Worm (Caenorhabditis elegans) whole organism, midembryonic: Measurements from ENCODE around the gene cld-1.

Source experiments
- T22C8.4 ChIP-seq: fragments of 200-800 bp; sonication (Bioruptor generic); IDR thresholded peaks from 2 replicates; pipeline ENCODE4 v1.3.6; 2022; ENCODE audit warnings: missing genetic modification characterization, missing compliant biosample characterization
- ref-1 ChIP-seq: fragments of 200-800 bp; sonication (Bioruptor generic); conservative IDR thresholded peaks from 2 replicates; pipeline ENCODE4 v1.3.6; 2022; ENCODE audit warnings: missing genetic modification reagents, missing genetic modification characterization, missing compliant biosample characterization

DNA sequence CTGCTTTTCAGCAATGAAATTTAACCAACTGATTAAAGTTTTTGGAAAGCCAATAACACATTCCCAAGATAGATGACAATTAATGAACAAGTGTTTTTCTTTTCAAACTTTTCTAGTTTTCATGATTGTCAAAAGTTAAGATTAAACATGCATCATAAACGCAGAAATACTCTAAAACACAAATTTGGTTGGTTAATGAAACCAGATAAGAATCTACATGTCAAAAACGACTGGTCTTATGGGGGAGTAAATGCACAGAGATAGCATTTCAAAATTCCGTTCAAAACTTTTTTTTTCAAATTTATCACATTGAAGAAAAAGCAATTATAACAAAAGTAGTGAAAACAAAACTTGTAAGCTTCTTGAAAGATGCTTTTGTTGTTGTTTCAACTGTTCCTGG is 32.4 kb downstream of the cld-1 start:
- TF ChIP-seq T22C8.4 (GFP tag; lab: Robert Waterston, UW), result no peak
- no peak for TF ChIP-seq ref-1 (GFP tag; lab: Robert Waterston, UW)
